Worm (Caenorhabditis elegans) whole organism, early embryonic: ENCODE data around the gene smut-1.

ENCODE experiments used
- B0310.2 ChIP-seq: sonication (generic microtip); optimal IDR thresholded peaks from 2 replicates; lab custom pipeline; 2016; ENCODE audit warnings: mild to moderate bottlenecking, missing genetic modification characterization, missing compliant biosample characterization
- F13C5.2 ChIP-seq: sonication (generic microtip); optimal IDR thresholded peaks from 2 replicates; lab custom pipeline; 2017; ENCODE audit warnings: mild to moderate bottlenecking, missing genetic modification characterization, inconsistent platforms, missing compliant biosample characterization
- aly-1 ChIP-seq: sonication (generic microtip); optimal IDR thresholded peaks from 2 replicates; lab custom pipeline; 2016; ENCODE audit warnings: missing genetic modification characterization, missing compliant biosample characterization
- ama-1 ChIP-seq: fragments of 150-350 bp; optimal IDR thresholded peaks from 2 replicates; lab custom pipeline; 2014
- ceh-36 ChIP-seq: sonication (generic microtip); optimal IDR thresholded peaks from 2 replicates; lab custom pipeline; 2016; ENCODE audit warnings: missing genetic modification characterization, inconsistent platforms, missing compliant biosample characterization
- ets-7 ChIP-seq: sonication (generic microtip); optimal IDR thresholded peaks from 2 replicates; lab custom pipeline; 2016; ENCODE audit warnings: missing genotype, missing genetic modification characterization, missing compliant biosample characterization
- flt-1 ChIP-seq: fragments of 200-800 bp; sonication (Bioruptor generic); IDR thresholded peaks from 2 replicates; pipeline ENCODE4 v1.3.6; 2022; ENCODE audit warnings: missing genetic modification characterization, missing compliant biosample characterization
- hmg-4 ChIP-seq: fragments of 200-800 bp; sonication (Bioruptor generic); optimal IDR thresholded peaks from 2 replicates; lab custom pipeline; 2018; ENCODE audit warnings: mild to moderate bottlenecking, missing genetic modification characterization, missing compliant biosample characterization
- pes-1 ChIP-seq: fragments of 200-800 bp; sonication (Bioruptor generic); IDR thresholded peaks from 2 replicates; pipeline ENCODE4 v1.3.6; 2022; ENCODE audit warnings: missing genetic modification reagents, missing genetic modification characterization, missing compliant biosample characterization
- scrt-1 ChIP-seq: fragments of 200-800 bp; sonication (Bioruptor generic); IDR thresholded peaks from 2 replicates; pipeline ENCODE4 v1.3.6; 2022; ENCODE audit warnings: missing genetic modification characterization, missing compliant biosample characterization
- sea-1 ChIP-seq: fragments of 200-800 bp; sonication (Bioruptor generic); conservative IDR thresholded peaks from 2 replicates; pipeline ENCODE4 v1.3.6; 2022; ENCODE audit warnings: missing genetic modification characterization, missing compliant biosample characterization
- tbx-11 ChIP-seq: fragments of 200-800 bp; sonication (Bioruptor generic); IDR thresholded peaks from 2 replicates; pipeline ENCODE4 v1.3.6; 2022; ENCODE audit warnings: missing genetic modification characterization, missing compliant biosample characterization
- tbx-37 ChIP-seq: fragments of 200-800 bp; sonication (Bioruptor generic); conservative IDR thresholded peaks from 2 replicates; pipeline ENCODE4 v1.3.6; 2022; ENCODE audit warnings: missing genetic modification reagents, missing genetic modification characterization, missing compliant biosample characterization
- tra-4 ChIP-seq: sonication (generic microtip); optimal IDR thresholded peaks from 2 replicates; lab custom pipeline; 2017; ENCODE audit warnings: missing genetic modification characterization, missing compliant biosample characterization

ce11 chrV:6098755-6099155 lies 1.9 kb downstream of the smut-1 start:
- TF ChIP-seq ama-1 (lab: Kevin White, UChicago): no peak
- no peak for TF ChIP-seq flt-1 (GFP tag; lab: Robert Waterston, UW)
- no peak for TF ChIP-seq scrt-1 (GFP tag; lab: Robert Waterston, UW)
- no peak for TF ChIP-seq tra-4
- peak; percentile 23 for TF ChIP-seq B0310.2
- TF ChIP-seq tbx-11 (GFP tag; lab: Robert Waterston, UW): no peak
- TF ChIP-seq sea-1 (GFP tag; lab: Robert Waterston, UW): no peak
- no peak for TF ChIP-seq ets-7 (tag; lab: Kevin White, UChicago)
- TF ChIP-seq pes-1: no peak
- no peak for TF ChIP-seq F13C5.2 (tag; lab: Kevin White, UChicago)
- TF ChIP-seq hmg-4: no peak
- no peak for TF ChIP-seq aly-1
- no peak for TF ChIP-seq ceh-36 (tag; lab: Kevin White, UChicago)
- TF ChIP-seq tbx-37 (GFP tag; lab: Robert Waterston, UW): no peak
